Fruit fly (Drosophila melanogaster) whole organism, embryonic: ENCODE measurements around the gene Lgr1.
A peak's percentile ranks its signal among the peaks of the same experiment; 100 is the strongest.

ENCODE experiments used
- ATbp ChIP-seq: fragments of 200-800 bp; sonication (Bioruptor generic); optimal IDR thresholded peaks from 2 replicates; lab custom pipeline; 2017; ENCODE audit warnings: missing biosample characterization, mild to moderate bottlenecking, missing genetic modification characterization, missing genetic modification reagents
- Abd-B ChIP-seq: fragments of 200-800 bp; sonication (Bioruptor generic); optimal IDR thresholded peaks from 2 replicates; lab custom pipeline; 2018; ENCODE audit warnings: missing biosample characterization, mild to moderate bottlenecking, missing genetic modification characterization, moderate library complexity
- Atf3 ChIP-seq: fragments of 200-800 bp; sonication (Bioruptor generic); optimal IDR thresholded peaks from 3 replicates; lab custom pipeline; 2016; ENCODE audit warnings: missing biosample characterization, missing genetic modification characterization
- Bgb ChIP-seq: fragments of 200-800 bp; sonication (Bioruptor generic); IDR thresholded peaks from 2 replicates; pipeline ENCODE4 v1.3.6; 2022; ENCODE audit warnings: missing biosample characterization, missing genetic modification characterization; ENCODE audit not compliant: partially characterized antibody
- Bteb2 ChIP-seq: fragments of 200-800 bp; sonication (Bioruptor generic); optimal IDR thresholded peaks from 2 replicates; lab custom pipeline; 2016; ENCODE audit warnings: missing biosample characterization, missing genetic modification characterization
- CG12071 ChIP-seq: fragments of 200-800 bp; sonication (Bioruptor generic); optimal IDR thresholded peaks from 3 replicates; lab custom pipeline; 2018; ENCODE audit warnings: missing biosample characterization, mild to moderate bottlenecking, missing genetic modification characterization
- CG12104 ChIP-seq: fragments of 200-800 bp; sonication (Bioruptor generic); optimal IDR thresholded peaks from 3 replicates; lab custom pipeline; 2016; ENCODE audit warnings: missing biosample characterization, missing genetic modification characterization
- CG12659 ChIP-seq: fragments of 200-800 bp; sonication (Bioruptor generic); optimal IDR thresholded peaks from 3 replicates; lab custom pipeline; 2017; ENCODE audit warnings: mild to moderate bottlenecking, missing biosample characterization, missing genetic modification reagents, missing genetic modification characterization
- CG14860 ChIP-seq: fragments of 200-800 bp; sonication (Bioruptor generic); IDR thresholded peaks from 3 replicates; pipeline ENCODE4 v1.3.6; 2022; ENCODE audit warnings: missing biosample characterization, missing genetic modification characterization; ENCODE audit not compliant: partially characterized antibody
- CG1602 ChIP-seq: fragments of 200-800 bp; sonication (Bioruptor generic); optimal IDR thresholded peaks from 3 replicates; lab custom pipeline; 2016; ENCODE audit warnings: missing biosample characterization, missing genetic modification characterization
- CG17359 ChIP-seq: fragments of 200-800 bp; sonication (Bioruptor generic); optimal IDR thresholded peaks from 3 replicates; lab custom pipeline; 2018; ENCODE audit warnings: missing biosample characterization, mild to moderate bottlenecking, missing genetic modification characterization, moderate library complexity
- CG18599 ChIP-seq: fragments of 200-800 bp; sonication (Bioruptor generic); optimal IDR thresholded peaks from 3 replicates; lab custom pipeline; 2017; ENCODE audit warnings: missing biosample characterization, missing genetic modification characterization, mild to moderate bottlenecking, moderate library complexity, missing genetic modification reagents
- CG2712 ChIP-seq: fragments of 200-800 bp; optimal IDR thresholded peaks from 3 replicates; lab custom pipeline; 2019; ENCODE audit warnings: missing biosample characterization, mild to moderate bottlenecking, missing genetic modification characterization, moderate library complexity
- CG4360 ChIP-seq: fragments of 200-800 bp; sonication (Bioruptor generic); IDR thresholded peaks from 2 replicates; pipeline ENCODE4 v1.3.6; 2022; ENCODE audit warnings: missing biosample characterization, missing genetic modification characterization
- CG4707 ChIP-seq: fragments of 200-800 bp; sonication (Bioruptor generic); optimal IDR thresholded peaks from 2 replicates; lab custom pipeline; 2018; ENCODE audit warnings: missing biosample characterization, mild to moderate bottlenecking, missing genetic modification characterization, moderate library complexity
- CG4820 ChIP-seq: fragments of 200-800 bp; sonication (Bioruptor generic); optimal IDR thresholded peaks from 3 replicates; lab custom pipeline; 2016; ENCODE audit warnings: missing biosample characterization, missing genetic modification characterization
- CG4854 ChIP-seq: fragments of 200-800 bp; sonication (Bioruptor generic); optimal IDR thresholded peaks from 2 replicates; lab custom pipeline; 2016; ENCODE audit warnings: missing biosample characterization, missing genetic modification characterization, inconsistent platforms
- CG6254 ChIP-seq: fragments of 200-800 bp; sonication (Bioruptor generic); optimal IDR thresholded peaks from 3 replicates; lab custom pipeline; 2017; ENCODE audit warnings: mild to moderate bottlenecking, missing biosample characterization, missing genetic modification reagents, missing genetic modification characterization
- CG6854 ChIP-seq: fragments of 200-800 bp; sonication (Bioruptor generic); optimal IDR thresholded peaks from 3 replicates; lab custom pipeline; 2017; ENCODE audit warnings: missing biosample characterization, mild to moderate bottlenecking, missing genetic modification characterization
- CG7928 ChIP-seq: fragments of 200-800 bp; sonication (Bioruptor generic); optimal IDR thresholded peaks from 2 replicates; lab custom pipeline; 2017; ENCODE audit warnings: missing biosample characterization, mild to moderate bottlenecking, missing genetic modification characterization
- CG7963 ChIP-seq: fragments of 200-800 bp; sonication (Bioruptor generic); IDR thresholded peaks from 3 replicates; pipeline ENCODE4 v1.3.6; 2022; ENCODE audit warnings: missing biosample characterization, missing genetic modification characterization; ENCODE audit not compliant: partially characterized antibody
- Chrac-16 ChIP-seq: fragments of 200-800 bp; sonication (Bioruptor generic); optimal IDR thresholded peaks from 3 replicates; lab custom pipeline; 2016; ENCODE audit warnings: missing biosample characterization, missing genetic modification characterization
- CkIIα-i1 ChIP-seq: fragments of 200-800 bp; sonication (Bioruptor generic); IDR thresholded peaks from 2 replicates; pipeline ENCODE4 v1.3.6; 2022; ENCODE audit warnings: missing biosample characterization, missing genetic modification characterization
- Dref ChIP-seq: fragments of 200-800 bp; sonication (Bioruptor generic); IDR thresholded peaks from 2 replicates; pipeline ENCODE4 v1.3.6; 2022; ENCODE audit warnings: missing biosample characterization, missing genetic modification characterization
- Hr78 ChIP-seq, 2 experiments: fragments of 200-800 bp in 1 of 2; fragments of >200 bp in 1 of 2; sonication (Bioruptor generic) in 1 of 2; optimal IDR thresholded peaks; 2 replicates each; lab custom pipeline; 2017 to 2019; ENCODE audit warnings: missing biosample characterization in 2 of 2, missing genetic modification characterization in 2 of 2, mild to moderate bottlenecking in 1 of 2, moderate library complexity in 1 of 2
- MBD-R2 ChIP-seq: fragments of 200-800 bp; sonication (Bioruptor generic); IDR thresholded peaks from 2 replicates; pipeline ENCODE4 v1.3.6; 2022; ENCODE audit warnings: missing biosample characterization, missing genetic modification characterization
- NFAT ChIP-seq: fragments of 200-800 bp; sonication (Bioruptor generic); IDR thresholded peaks from 2 replicates; pipeline ENCODE4 v1.3.6; 2022; ENCODE audit warnings: missing biosample characterization, missing genetic modification characterization
- Ptx1 ChIP-seq: fragments of 200-800 bp; sonication (Bioruptor generic); IDR thresholded peaks from 2 replicates; pipeline ENCODE4 v1.3.6; 2022; ENCODE audit warnings: missing biosample characterization, missing genetic modification characterization
- ac ChIP-seq: fragments of 200-800 bp; sonication (Bioruptor generic); optimal IDR thresholded peaks from 3 replicates; lab custom pipeline; 2017; ENCODE audit warnings: missing biosample characterization, mild to moderate bottlenecking, missing genetic modification characterization
- ap ChIP-seq: fragments of 200-800 bp; sonication (Bioruptor generic); IDR thresholded peaks from 2 replicates; pipeline ENCODE4 v1.3.6; 2022; ENCODE audit warnings: missing biosample characterization, missing genetic modification characterization
- cg ChIP-seq: fragments of 200-800 bp; sonication (Bioruptor generic); optimal IDR thresholded peaks from 3 replicates; lab custom pipeline; 2019; ENCODE audit warnings: missing biosample characterization, mild to moderate bottlenecking, missing genetic modification characterization, moderate library complexity
- ci ChIP-seq: fragments of 200-800 bp; sonication (Bioruptor generic); IDR thresholded peaks from 3 replicates; pipeline ENCODE4 v1.3.6; 2022; ENCODE audit warnings: missing biosample characterization, missing genetic modification characterization
- ewg ChIP-seq: fragments of 200-800 bp; sonication (Bioruptor generic); optimal IDR thresholded peaks from 3 replicates; lab custom pipeline; 2017; ENCODE audit warnings: mild to moderate bottlenecking, missing biosample characterization, missing genetic modification reagents, missing genetic modification characterization
- gfzf ChIP-seq: fragments of 200-800 bp; sonication (Bioruptor generic); optimal IDR thresholded peaks from 2 replicates; lab custom pipeline; 2016; ENCODE audit warnings: missing biosample characterization, mild to moderate bottlenecking, missing genetic modification characterization, moderate library complexity
- grau ChIP-seq: fragments of 200-800 bp; optimal IDR thresholded peaks from 3 replicates; lab custom pipeline; 2019; ENCODE audit warnings: missing biosample characterization, mild to moderate bottlenecking, missing genetic modification characterization, moderate library complexity
- gro ChIP-seq: fragments of 200-800 bp; sonication (Bioruptor generic); optimal IDR thresholded peaks from 2 replicates; lab custom pipeline; 2016; ENCODE audit warnings: missing biosample characterization, missing genetic modification characterization
- gt ChIP-seq: fragments of 200-800 bp; sonication (Bioruptor generic); IDR thresholded peaks from 2 replicates; pipeline ENCODE4 v1.3.6; 2022; ENCODE audit warnings: missing biosample characterization, missing genetic modification characterization
- knrl ChIP-seq: fragments of 200-800 bp; sonication (Bioruptor generic); IDR thresholded peaks from 3 replicates; pipeline ENCODE4 v1.3.6; 2022; ENCODE audit warnings: missing biosample characterization, missing genetic modification characterization; ENCODE audit not compliant: partially characterized antibody
- lola ChIP-seq, 3 experiments: fragments of >200 bp in 2 of 3; fragments of 200-800 bp in 1 of 3; sonication (Bioruptor generic) in 1 of 3; optimal IDR thresholded peaks; 2 replicates each; lab custom pipeline; 2017 to 2019; ENCODE audit warnings: missing biosample characterization in 3 of 3, missing genetic modification characterization in 3 of 3, mild to moderate bottlenecking in 1 of 3, moderate library complexity in 1 of 3
- mam ChIP-seq: fragments of 200-800 bp; sonication (Bioruptor generic); optimal IDR thresholded peaks from 3 replicates; lab custom pipeline; 2016; ENCODE audit warnings: missing biosample characterization, missing genetic modification characterization
- row ChIP-seq: fragments of 200-800 bp; sonication (Bioruptor generic); IDR thresholded peaks from 3 replicates; pipeline ENCODE4 v1.3.6; 2022; ENCODE audit warnings: missing biosample characterization, missing genetic modification characterization
- schlank ChIP-seq: fragments of 200-800 bp; sonication (Bioruptor generic); optimal IDR thresholded peaks from 2 replicates; lab custom pipeline; 2018; ENCODE audit warnings: missing biosample characterization, mild to moderate bottlenecking, missing genetic modification characterization
- sd ChIP-seq: fragments of 200-800 bp; sonication (Bioruptor generic); optimal IDR thresholded peaks from 3 replicates; lab custom pipeline; 2018; ENCODE audit warnings: missing biosample characterization, mild to moderate bottlenecking, missing genetic modification characterization, moderate library complexity
- sens ChIP-seq: fragments of 200-800 bp; sonication (Bioruptor generic); peaks from one replicate; lab custom pipeline; 2016; ENCODE audit warnings: missing biosample characterization, missing genetic modification characterization
- slou ChIP-seq: fragments of 200-800 bp; sonication (Bioruptor generic); optimal IDR thresholded peaks from 3 replicates; lab custom pipeline; 2016; ENCODE audit warnings: missing biosample characterization, missing genetic modification characterization
- sr ChIP-seq: fragments of 200-800 bp; sonication (Bioruptor generic); IDR thresholded peaks from 3 replicates; pipeline ENCODE4 v1.3.6; 2022; ENCODE audit warnings: missing biosample characterization, missing genetic modification characterization
- stc ChIP-seq: fragments of 200-800 bp; sonication (Bioruptor generic); IDR thresholded peaks from 2 replicates; pipeline ENCODE4 v1.3.6; 2022; ENCODE audit warnings: missing biosample characterization, missing genetic modification characterization
- trem ChIP-seq: fragments of 200-800 bp; optimal IDR thresholded peaks from 3 replicates; lab custom pipeline; 2019; ENCODE audit warnings: missing biosample characterization, mild to moderate bottlenecking, missing genetic modification characterization, moderate library complexity
- tup ChIP-seq: fragments of 200-800 bp; sonication (Bioruptor generic); optimal IDR thresholded peaks from 2 replicates; lab custom pipeline; 2016; ENCODE audit warnings: missing biosample characterization, mild to moderate bottlenecking, missing genetic modification characterization, moderate library complexity
- wdn ChIP-seq: fragments of 200-800 bp; sonication (Bioruptor generic); IDR thresholded peaks from 2 replicates; pipeline ENCODE4 v1.3.6; 2022; ENCODE audit warnings: missing biosample characterization, missing genetic modification characterization
- zfh1 ChIP-seq: fragments of 200-800 bp; sonication (Bioruptor generic); IDR thresholded peaks from 3 replicates; pipeline ENCODE4 v1.3.6; 2022; ENCODE audit warnings: missing biosample characterization, missing genetic modification characterization

The Lgr1 gene

dm6 chr3R:17686875-17687274 is 38.7 kb upstream of the Lgr1 start, which contains the start of gene CG31249 (continued):
- peak; percentile 18 for TF ChIP-seq gfzf (GFP tag; lab: Kevin White, UChicago)
- peak; percentile 69 for TF ChIP-seq CG12659 (GFP tag; lab: Kevin White, UChicago)
- TF ChIP-seq knrl = peak; percentile 53; the same call in 2 of the 3 replicates
- no peak for TF ChIP-seq cg (GFP tag; lab: Kevin White, UChicago)
- no peak for TF ChIP-seq CG12104 (GFP tag; lab: Kevin White, UChicago)
- no peak for TF ChIP-seq Ptx1
- no peak for TF ChIP-seq sd (tag; lab: Kevin White, UChicago)
- no peak for TF ChIP-seq ci
- no peak for TF ChIP-seq schlank (tag; lab: Kevin White, UChicago)
- no peak for TF ChIP-seq ewg (GFP tag; lab: Kevin White, UChicago)
- no peak for TF ChIP-seq sr
- no peak for TF ChIP-seq gt (GFP tag; lab: Robert Waterston, UW)
- TF ChIP-seq CG4854 = no peak
- TF ChIP-seq sens (GFP tag; lab: Kevin White, UChicago) = peak; percentile 43
- TF ChIP-seq ap (GFP tag; lab: Robert Waterston, UW) = no peak
- TF ChIP-seq CG4820 (GFP tag; lab: Kevin White, UChicago) = no peak
- no peak for TF ChIP-seq NFAT (GFP tag; lab: Robert Waterston, UW)
- no peak for TF ChIP-seq Chrac-16
- no peak for TF ChIP-seq CG18599
- no peak for TF ChIP-seq slou (GFP tag; lab: Kevin White, UChicago)
- TF ChIP-seq zfh1 = no peak
- peak in 1 of 3 experiments; percentile 9 for TF ChIP-seq lola (GFP tag; optimal IDR thresholded peaks at IDR 0.05; lab: Kevin White, UChicago)
- 0 out of 3 replicates have a peak, but pooled peaks have one; percentile 45 for TF ChIP-seq CG7963 (GFP tag; lab: Robert Waterston, UW)
- TF ChIP-seq CG4707 = no peak
- no peak for TF ChIP-seq CG17359
- TF ChIP-seq Hr78 (GFP tag; optimal IDR thresholded peaks at IDR 0.05; lab: Kevin White, UChicago) = no peak
- no peak for TF ChIP-seq wdn (GFP tag; lab: Robert Waterston, UW)
- no peak for TF ChIP-seq mam (GFP tag; lab: Kevin White, UChicago)
- TF ChIP-seq CkIIα-i1 = no peak
- peak; percentile 4 for TF ChIP-seq CG2712 (tag; lab: Kevin White, UChicago)
- TF ChIP-seq CG1602 (GFP tag; lab: Kevin White, UChicago) = no peak
- TF ChIP-seq stc (GFP tag; lab: Robert Waterston, UW) = no peak
- no peak for TF ChIP-seq tup (GFP tag; lab: Kevin White, UChicago)
- TF ChIP-seq CG6254 (GFP tag; lab: Kevin White, UChicago) = no peak
- no peak for TF ChIP-seq CG12071
- no peak for TF ChIP-seq grau (tag; lab: Kevin White, UChicago)
- TF ChIP-seq ATbp (GFP tag; lab: Kevin White, UChicago) = no peak
- no peak for TF ChIP-seq Atf3 (GFP tag; lab: Kevin White, UChicago)
- peak; percentile 76 for TF ChIP-seq MBD-R2
- peak; percentile 80 for TF ChIP-seq Bgb (GFP tag; lab: Robert Waterston, UW)
- no peak for TF ChIP-seq Abd-B
- no peak for TF ChIP-seq gro (GFP tag; lab: Kevin White, UChicago)
- TF ChIP-seq ac = no peak
- TF ChIP-seq CG14860 (GFP tag; lab: Robert Waterston, UW) = 0 out of 3 replicates have a peak, but pooled peaks have one; percentile 40
- peak; percentile 90 for TF ChIP-seq CG7928 (GFP tag; lab: Kevin White, UChicago)
- TF ChIP-seq row (GFP tag; lab: Robert Waterston, UW) = peak; percentile 79
- no peak for TF ChIP-seq CG6854 (GFP tag; lab: Kevin White, UChicago)
- TF ChIP-seq trem (tag; lab: Kevin White, UChicago) = peak; percentile 98
- TF ChIP-seq CG4360 = no peak
- TF ChIP-seq Dref (GFP tag; lab: Robert Waterston, UW) = peak; percentile 77
- TF ChIP-seq Bteb2 (GFP tag; lab: Kevin White, UChicago) = no peak
